Worm (Caenorhabditis elegans) whole organism, L4/young adult: ENCODE results near the gene hda-5.

Source experiments
- W03F9.2 ChIP-seq: fragments of 150-350 bp; optimal IDR thresholded peaks from 2 replicates; lab custom pipeline; 2014; ENCODE audit warnings: missing biosample characterization, missing genetic modification characterization
- dao-5 ChIP-seq: sonication (generic microtip); optimal IDR thresholded peaks from 2 replicates; lab custom pipeline; 2016; ENCODE audit warnings: missing genotype, missing genetic modification characterization, moderate library complexity, missing compliant biosample characterization
- him-1 ChIP-seq: sonication (generic microtip); optimal IDR thresholded peaks from 2 replicates; lab custom pipeline; 2016; ENCODE audit warnings: missing genotype, missing genetic modification reagents, missing genetic modification characterization, missing compliant biosample characterization

DNA sequence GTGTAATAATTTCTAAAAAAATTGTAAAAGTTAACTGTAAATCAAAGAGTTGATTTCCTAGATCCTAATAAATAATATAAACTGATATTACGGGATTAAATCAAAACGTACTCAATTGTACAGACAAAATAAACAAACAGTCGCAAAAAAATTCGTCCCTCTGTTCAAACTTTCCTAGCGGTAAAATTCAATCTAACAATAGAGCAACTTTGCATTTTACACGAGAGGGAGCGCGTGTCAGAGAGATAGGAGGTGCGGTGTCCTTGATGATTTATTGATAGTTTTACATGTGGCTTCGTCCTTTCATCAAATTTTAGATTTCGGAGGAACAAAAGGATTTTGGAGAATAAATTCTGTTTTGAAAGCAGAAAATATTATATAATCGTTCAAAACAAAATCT is 31.8 kb downstream of the hda-5 start:
- TF ChIP-seq W03F9.2 (tag; lab: Kevin White, UChicago) (no peak), him-1 (tag; lab: Kevin White, UChicago) (no peak), dao-5 (tag; lab: Kevin White, UChicago) (no peak)
